Worm (Caenorhabditis elegans): ENCODE data around the gene C16E9.2.

- TF ChIP-seq unc-86 (tag; optimal IDR thresholded peaks at IDR 0.05) (no peak), nhr-237 (tag; optimal IDR thresholded peaks at IDR 0.05) (no peak), blmp-1 (tag; optimal IDR thresholded peaks at IDR 0.05) (no peak), egl-27 (tag; optimal IDR thresholded peaks at IDR 0.05) (no peak), elt-3 (tag; optimal IDR thresholded peaks at IDR 0.05) (no peak), tbx-2 (tag; optimal IDR thresholded peaks at IDR 0.05) (no peak), unc-130 (tag; optimal IDR thresholded peaks at IDR 0.05) (no peak)
These were observed 33.0 kb downstream of the C16E9.2 start for ce11 chrX:6968553-6968952.
